Worm (Caenorhabditis elegans): ENCODE data around the gene C06E4.8.

ce11 chrIV:7319931-7320435 is 34.3 kb upstream of the C06E4.8 start:
- TF ChIP-seq unc-86 (tag; optimal IDR thresholded peaks at IDR 0.05) (no peak), pqm-1 (tag; optimal IDR thresholded peaks at IDR 0.05) (no peak), madf-2 (tag; optimal IDR thresholded peaks at IDR 0.05) (no peak), dve-1 (tag; optimal IDR thresholded peaks at IDR 0.05) (no peak)

All from whole organism, late embryonic.